Worm (Caenorhabditis elegans): Measurements from ENCODE around the gene clec-51.

The clec-51 gene

ce11 chrIV:8163687-8164086, at the start of gene clec-51:
Gene clec-51, minus strand, starts transcription at chrIV:8163800.
- TF ChIP-seq unc-62 (GFP tag; optimal IDR thresholded peaks at IDR 0.05) = no peak

- TF ChIP-seq unc-62 (GFP tag; optimal IDR thresholded peaks at IDR 0.05) = no peak
These were observed 48.1 kb upstream of the clec-51 start, which contains the start of gene C07G1.7 for ce11 chrIV:8211747-8212146. Gene C07G1.7, minus strand, starts transcription at chrIV:8211847.

ce11 chrIV:8210300-8210699, 46.7 kb upstream of the clec-51 start, which contains the start of gene C07G1.6:
Gene C07G1.6, minus strand, starts transcription at chrIV:8210400.
- no peak for TF ChIP-seq unc-62 (GFP tag; optimal IDR thresholded peaks at IDR 0.05)

- no peak for TF ChIP-seq unc-62 (GFP tag; optimal IDR thresholded peaks at IDR 0.05)
These were observed 45.3 kb upstream of the clec-51 start for ce11 chrIV:8208855-8209254.

ce11 chrIV:8206314-8206713, 42.7 kb upstream of the clec-51 start, which contains the start of gene svh-1:
Gene svh-1, plus strand, starts transcription at chrIV:8206614.
- no peak for TF ChIP-seq unc-62 (GFP tag; optimal IDR thresholded peaks at IDR 0.05)

- TF ChIP-seq unc-62 (GFP tag; optimal IDR thresholded peaks at IDR 0.05) = no peak
These were observed 41.9 kb upstream of the clec-51 start, which contains the start of gene hgrs-1 for ce11 chrIV:8205272-8206098. Gene hgrs-1, minus strand, starts transcription at chrIV:8206048.

- no peak for TF ChIP-seq unc-62 (GFP tag; optimal IDR thresholded peaks at IDR 0.05)
These were observed 40.0 kb upstream of the clec-51 start for ce11 chrIV:8203555-8203954.

- TF ChIP-seq unc-62 (GFP tag; optimal IDR thresholded peaks at IDR 0.05) = no peak
These were observed 37.5 kb upstream of the clec-51 start, which contains the start of gene glrx-22 for ce11 chrIV:8201133-8201532. Gene glrx-22, minus strand, starts transcription at chrIV:8201233.

- TF ChIP-seq unc-62 (GFP tag; optimal IDR thresholded peaks at IDR 0.05) = no peak
These were observed 36.2 kb upstream of the clec-51 start for ce11 chrIV:8199824-8200223.

- TF ChIP-seq unc-62 (GFP tag; optimal IDR thresholded peaks at IDR 0.05) = no peak
These were observed 35.7 kb upstream of the clec-51 start for ce11 chrIV:8199274-8199673.

ce11 chrIV:8198851-8199250, 35.3 kb upstream of the clec-51 start, which contains the start of gene wsp-1:
Gene wsp-1, minus strand, starts transcription at chrIV:8198951.
- TF ChIP-seq unc-62 (GFP tag; optimal IDR thresholded peaks at IDR 0.05) = no peak

ce11 chrIV:8192878-8193277, 29.3 kb upstream of the clec-51 start:
- no peak for TF ChIP-seq unc-62 (GFP tag; optimal IDR thresholded peaks at IDR 0.05)

- no peak for TF ChIP-seq unc-62 (GFP tag; optimal IDR thresholded peaks at IDR 0.05)
These were observed 26.1 kb upstream of the clec-51 start for ce11 chrIV:8189667-8190066.

ce11 chrIV:8188421-8189112, 25.0 kb upstream of the clec-51 start:
- TF ChIP-seq unc-62 (GFP tag; optimal IDR thresholded peaks at IDR 0.05) = no peak

- no peak for TF ChIP-seq unc-62 (GFP tag; optimal IDR thresholded peaks at IDR 0.05)
These were observed 19.7 kb upstream of the clec-51 start for ce11 chrIV:8183313-8183712.

- no peak for TF ChIP-seq unc-62 (GFP tag; optimal IDR thresholded peaks at IDR 0.05)
These were observed 19.0 kb upstream of the clec-51 start for ce11 chrIV:8182566-8182965.

- no peak for TF ChIP-seq unc-62 (GFP tag; optimal IDR thresholded peaks at IDR 0.05)
These were observed 17.8 kb upstream of the clec-51 start for ce11 chrIV:8181404-8181803.

Data from whole organism, dauer.